Fruit fly (Drosophila melanogaster): ENCODE results near the gene CG4849.
"Not testable (repeated sequence)": the region's sequence is repeated elsewhere in the genome, so short reads cannot be mapped to it uniquely, and the experiment has no call there.

The CG4849 gene

DNA sequence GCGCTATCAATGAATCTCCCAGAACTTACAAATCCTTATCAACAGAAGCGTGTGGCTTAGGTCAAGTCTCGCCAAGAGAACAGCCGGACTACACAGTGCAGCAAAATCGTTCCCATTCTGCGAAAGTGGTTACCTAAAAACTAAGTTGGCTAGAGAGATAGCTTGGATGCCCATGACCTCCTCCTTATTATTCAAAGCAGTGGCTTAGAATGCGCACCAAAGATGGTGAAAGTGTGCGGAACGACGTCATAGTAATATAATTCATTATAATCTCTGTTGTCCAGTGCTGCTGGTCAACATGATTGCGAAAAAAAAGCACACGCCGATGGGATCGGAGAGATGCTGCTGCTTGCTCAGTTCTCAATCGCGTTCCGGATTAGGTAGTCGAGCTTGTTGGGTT, 8.7 kb upstream of the CG4849 start, which contains the start of gene Nep7:
Gene Nep7 (plus strand): TSS at position 385 of the 400 bp plus-strand sequence.
- TF ChIP-seq Sox102F (GFP tag; optimal IDR thresholded peaks at IDR 0.05) (no peak), CG10631 (GFP tag; optimal IDR thresholded peaks at IDR 0.05) (no peak), eg (GFP tag; IDR thresholded peaks at IDR 0.05) (peak; percentile 66), achi (GFP tag; optimal IDR thresholded peaks at IDR 0.05) (no peak), CG8119 (GFP tag; IDR thresholded peaks at IDR 0.05) (peak; percentile 38; the same call in 2 of the 3 replicates), Eip78C (GFP tag) (peak; percentile 73), Lpt (GFP tag; optimal IDR thresholded peaks at IDR 0.05) (no peak), svp (GFP tag) (peak; percentile 82), CG15336 (GFP tag; IDR thresholded peaks at IDR 0.05) (peak; percentile 42; the same call in 1 of the 2 replicates), Gug (GFP tag; IDR thresholded peaks at IDR 0.05) (peak; percentile 35; the same call in 1 of the 2 replicates), CG6163 (GFP tag; IDR thresholded peaks at IDR 0.05) (0 out of 3 replicates have a peak, but pooled peaks have one; percentile 23), CG11294 (GFP tag; IDR thresholded peaks at IDR 0.05) (peak; percentile 39; the same call in 1 of the 2 replicates), fd59A (GFP tag; optimal IDR thresholded peaks at IDR 0.05) (no peak), dac (GFP tag; optimal IDR thresholded peaks at IDR 0.05) (no peak)

DNA sequence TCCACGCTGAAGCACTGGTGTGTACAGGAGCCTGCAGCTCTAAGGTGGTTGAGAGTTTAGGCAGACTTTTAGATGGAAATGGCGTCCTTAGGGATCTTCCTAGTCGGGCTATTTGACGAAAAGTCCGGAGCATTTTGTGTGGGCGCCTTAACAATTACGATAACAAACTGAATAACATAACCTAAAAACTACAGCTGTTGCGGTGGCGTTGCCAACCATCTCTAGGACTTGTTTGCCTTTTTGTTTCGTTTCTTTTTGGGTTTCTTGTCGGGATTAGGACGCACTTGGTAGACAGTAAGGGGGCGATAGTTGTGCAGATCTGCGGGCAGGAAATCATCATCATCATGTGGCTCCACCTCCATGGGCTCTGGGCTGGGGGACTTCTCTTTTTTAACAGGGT, 5.2 kb upstream of the CG4849 start:
- no peak for TF ChIP-seq salr (GFP tag; optimal IDR thresholded peaks at IDR 0.05)

DNA sequence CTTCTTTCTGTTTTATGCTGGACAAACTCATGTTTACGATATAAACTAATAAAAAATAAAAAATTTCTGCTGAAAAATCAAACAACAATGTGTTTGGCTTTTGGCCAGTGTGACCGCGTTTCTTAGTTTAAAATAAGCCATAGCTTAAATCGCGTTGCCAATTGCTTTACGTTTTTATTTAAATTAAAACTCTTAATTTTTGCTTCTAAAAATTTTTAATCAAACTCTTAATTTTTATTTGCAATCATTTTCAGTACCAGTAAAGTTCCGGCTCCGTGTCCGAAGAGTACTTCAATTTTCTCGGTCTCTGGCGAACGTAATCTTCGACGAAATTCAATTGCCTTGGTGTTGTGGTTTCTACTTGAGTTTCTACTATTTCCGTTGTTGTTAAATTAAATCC, 4.1 kb upstream of the CG4849 start, which contains the start of the genes CG42487 and CG4884:
Gene CG42487 (minus strand): TSS at position 101 of the 400 bp plus-strand sequence.
Gene CG4884 (minus strand): TSS at position 101 of the 400 bp plus-strand sequence.
- TF ChIP-seq Sox14 (GFP tag; optimal IDR thresholded peaks at IDR 0.05); dsx (GFP tag; optimal IDR thresholded peaks at IDR 0.05; ENCODE audit: poor library complexity, severe bottlenecking); pdm3 (GFP tag; optimal IDR thresholded peaks at IDR 0.05): not testable (repeated sequence)

DNA sequence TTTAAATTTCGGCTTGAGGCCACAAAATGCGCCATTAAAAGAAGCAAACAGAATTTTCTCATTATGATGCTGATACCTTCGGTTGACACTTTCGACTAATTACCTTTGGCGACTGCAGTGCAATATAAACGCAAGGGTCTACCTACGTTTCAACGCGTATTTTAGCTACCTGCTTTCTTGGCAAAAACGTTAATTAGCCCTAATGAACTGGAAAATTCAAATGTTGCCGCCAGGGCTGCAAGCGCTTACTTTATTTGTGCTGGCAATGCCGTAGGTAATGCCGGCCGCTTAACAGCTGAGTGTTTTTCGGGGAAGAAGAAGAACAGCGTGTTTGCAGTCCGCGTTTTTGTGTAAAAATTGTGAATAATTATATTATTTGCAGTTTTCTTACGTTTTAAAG, 2.7 kb upstream of the CG4849 start, which contains the start of gene CG31253:
Gene CG31253 (minus strand): TSS at position 101 of the 400 bp plus-strand sequence.
- not testable (repeated sequence) for TF ChIP-seq CG11294 (GFP tag; IDR thresholded peaks at IDR 0.05); ss (GFP tag; optimal IDR thresholded peaks at IDR 0.05); acj6 (GFP tag; optimal IDR thresholded peaks at IDR 0.05)

DNA sequence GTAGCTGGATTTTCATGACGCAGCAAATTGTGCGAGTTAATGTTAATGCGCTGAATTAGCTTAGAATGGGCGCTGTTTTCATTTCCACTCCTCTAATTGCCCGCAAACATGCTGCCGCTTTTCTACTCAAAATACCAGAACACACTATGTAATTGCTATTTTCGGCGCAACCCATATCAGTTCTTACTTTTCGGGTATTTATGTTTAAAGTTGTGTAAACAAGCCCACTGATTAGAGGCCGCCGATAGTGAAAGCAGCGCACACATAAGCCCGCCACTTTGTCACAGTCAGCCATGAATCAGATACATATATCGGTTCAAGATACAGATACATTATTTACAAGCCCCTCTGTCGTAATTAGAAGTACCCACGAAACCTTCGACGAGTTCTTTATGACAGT, 23.6 kb downstream of the CG4849 start:
- no peak for TF ChIP-seq CG32006 (GFP tag; optimal IDR thresholded peaks at IDR 0.05)
- TF ChIP-seq Blimp-1 (GFP tag; optimal IDR thresholded peaks at IDR 0.05) = no peak
- no peak for TF ChIP-seq Sox102F (GFP tag; optimal IDR thresholded peaks at IDR 0.05)
- no peak for TF ChIP-seq dsx (GFP tag; optimal IDR thresholded peaks at IDR 0.05; ENCODE audit: poor library complexity, severe bottlenecking)
- TF ChIP-seq fkh (GFP tag; optimal IDR thresholded peaks at IDR 0.05) = peak; percentile 88
- no peak for TF ChIP-seq spab (GFP tag; optimal IDR thresholded peaks at IDR 0.05)
- TF ChIP-seq CG10669 (GFP tag; optimal IDR thresholded peaks at IDR 0.05) = no peak
- TF ChIP-seq CG11902 (GFP tag; optimal IDR thresholded peaks at IDR 0.05) = no peak
- TF ChIP-seq Eip75B (GFP tag; optimal IDR thresholded peaks at IDR 0.05) = no peak

DNA sequence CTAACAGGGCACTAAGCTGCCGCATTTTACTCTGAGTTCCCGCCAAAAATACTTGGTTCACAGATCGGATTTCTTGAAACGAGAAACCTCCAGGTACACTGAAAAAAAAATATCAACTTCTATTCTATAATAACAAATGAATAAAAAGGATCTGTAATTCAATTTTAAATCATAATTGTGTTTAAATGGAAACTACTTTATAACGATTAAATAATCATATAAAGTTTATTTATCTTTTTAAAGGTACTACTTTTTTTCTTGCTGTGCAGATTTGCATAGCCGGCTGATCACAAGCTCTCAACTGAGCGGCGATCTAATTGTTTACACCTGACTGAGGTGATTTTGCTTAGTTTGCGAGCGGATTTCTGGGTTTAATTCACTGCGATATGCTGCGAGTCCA, 24.1 kb downstream of the CG4849 start:
- TF ChIP-seq CG11762 (GFP tag; optimal IDR thresholded peaks at IDR 0.05; ENCODE audit: insufficient read depth) (peak; percentile 13), Gug (GFP tag; IDR thresholded peaks at IDR 0.05) (peak; percentile 57), Smox (GFP tag; optimal IDR thresholded peaks at IDR 0.05) (peak; percentile 30), Ets96B (tag; optimal IDR thresholded peaks at IDR 0.05) (peak; percentile 27), ss (GFP tag; optimal IDR thresholded peaks at IDR 0.05) (no peak), CG11294 (GFP tag; IDR thresholded peaks at IDR 0.05) (peak; percentile 57; the same call in 1 of the 2 replicates), CG3919 (GFP tag; optimal IDR thresholded peaks at IDR 0.05) (peak; percentile 49), Sox15 (GFP tag; optimal IDR thresholded peaks at IDR 0.05) (peak; percentile 9), cyc (GFP tag; optimal IDR thresholded peaks at IDR 0.05) (no peak), dsx (GFP tag; optimal IDR thresholded peaks at IDR 0.05; ENCODE audit: poor library complexity, severe bottlenecking) (no peak), Sox14 (GFP tag; optimal IDR thresholded peaks at IDR 0.05) (peak; percentile 10), CG8319 (GFP tag; optimal IDR thresholded peaks at IDR 0.05) (no peak), CG1621 (tag; optimal IDR thresholded peaks at IDR 0.05) (no peak), CG8632 (GFP tag; optimal IDR thresholded peaks at IDR 0.05) (peak; percentile 46), lz (GFP tag; optimal IDR thresholded peaks at IDR 0.05) (no peak), topi (GFP tag; optimal IDR thresholded peaks at IDR 0.05) (peak; percentile 32), CG34406 (GFP tag; optimal IDR thresholded peaks at IDR 0.05) (peak; percentile 7), svp (GFP tag) (peak; percentile 56), Hr4 (GFP tag; optimal IDR thresholded peaks at IDR 0.05) (peak; percentile 61), CG31627 (GFP tag; optimal IDR thresholded peaks at IDR 0.05) (no peak), Eip75B (GFP tag; optimal IDR thresholded peaks at IDR 0.05) (peak; percentile 3)
